Fruit fly (Drosophila melanogaster): ENCODE results near the gene Cmpk.

Cmpk gene

DNA sequence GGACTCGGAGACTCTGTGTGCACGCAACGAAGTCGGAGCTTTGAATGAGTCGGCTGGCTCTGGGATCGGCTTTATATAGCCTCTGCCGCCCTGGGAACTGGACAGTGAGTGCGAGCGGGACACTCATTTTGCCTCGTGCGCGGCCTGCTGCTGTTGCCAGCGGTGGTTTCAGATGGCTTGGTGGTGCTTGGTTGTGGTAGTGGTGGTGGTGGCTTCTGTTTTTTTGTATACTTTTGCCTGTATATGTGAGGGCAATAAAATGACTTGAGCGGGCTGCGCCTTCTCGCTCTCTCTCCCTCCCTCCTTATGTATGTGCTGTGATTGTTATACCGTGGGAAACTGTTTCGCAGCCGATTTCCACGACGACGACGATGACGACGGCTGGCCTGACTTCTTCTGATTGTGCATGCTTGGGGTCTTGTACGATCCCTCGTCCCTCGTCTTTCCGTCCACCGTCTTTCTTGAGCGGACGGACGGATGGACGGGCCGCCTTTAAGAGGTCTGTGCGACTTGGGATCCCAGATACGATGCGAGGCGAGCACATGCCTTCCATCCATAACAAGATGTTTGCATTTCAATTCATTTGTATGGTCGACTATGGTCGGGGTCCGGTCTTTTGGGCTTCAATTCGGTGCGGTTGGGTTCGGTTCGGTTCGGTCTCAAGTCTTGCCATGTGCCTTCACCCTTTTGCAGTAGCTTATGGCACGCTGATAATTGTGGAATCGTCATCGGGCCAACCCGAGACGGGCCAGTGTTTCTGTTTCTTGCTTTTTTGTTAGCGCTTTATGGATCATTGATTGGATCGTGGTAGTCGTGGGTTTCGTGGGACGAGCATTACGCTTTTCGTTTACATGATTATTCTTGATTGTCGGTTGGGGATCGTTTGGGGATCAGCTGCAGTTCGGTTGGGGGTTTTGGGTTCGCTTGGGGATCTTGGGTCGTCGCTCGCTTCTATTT, 49.0 kb downstream of the Cmpk start:
- peak; percentile 48; the same call in 2 of the 3 replicates for TF ChIP-seq CG4496 (GFP tag; IDR thresholded peaks at IDR 0.05)
- TF ChIP-seq CG34367 (tag; optimal IDR thresholded peaks at IDR 0.05) = peak; percentile 35
- peak; percentile 37 for TF ChIP-seq CG12605 (GFP tag; IDR thresholded peaks at IDR 0.05)
- no peak for TF ChIP-seq CG32121 (GFP tag; IDR thresholded peaks at IDR 0.05)
- TF ChIP-seq Pif1B (GFP tag; optimal IDR thresholded peaks at IDR 0.05) = peak; percentile 34
- peak; percentile 40 for TF ChIP-seq CG8159 (tag; optimal IDR thresholded peaks at IDR 0.05)
- TF ChIP-seq CG9948 (tag; optimal IDR thresholded peaks at IDR 0.05) = no peak
- TF ChIP-seq Ets98B (GFP tag; IDR thresholded peaks at IDR 0.05) = peak; percentile 39; the same call in 1 of the 2 replicates
- peak; percentile 37 for TF ChIP-seq Snoo (tag; optimal IDR thresholded peaks at IDR 0.05)
- peak; percentile 94 for TF ChIP-seq EcR (GFP tag; optimal IDR thresholded peaks at IDR 0.05)
- TF ChIP-seq CG13204 (GFP tag; optimal IDR thresholded peaks at IDR 0.05) = peak; percentile 98
- TF ChIP-seq Pif1A (GFP tag; optimal IDR thresholded peaks at IDR 0.05) = peak; percentile 11
- TF ChIP-seq CG17806 (tag; optimal IDR thresholded peaks at IDR 0.05) = peak; percentile 11
- TF ChIP-seq CG14655 (GFP tag; optimal IDR thresholded peaks at IDR 0.05) = peak; percentile 12
- no peak for TF ChIP-seq CG10348 (GFP tag; IDR thresholded peaks at IDR 0.05)
- 0 out of 2 replicates have a peak, but pooled peaks have one; percentile 13 for TF ChIP-seq rn (GFP tag; IDR thresholded peaks at IDR 0.05)
- TF ChIP-seq gl (tag; optimal IDR thresholded peaks at IDR 0.05) = peak; percentile 60
- peak; percentile 50 for TF ChIP-seq CG15710 (tag; optimal IDR thresholded peaks at IDR 0.05)
- TF ChIP-seq CG8301 (tag; optimal IDR thresholded peaks at IDR 0.05) = peak; percentile 14
- TF ChIP-seq D1 (tag; optimal IDR thresholded peaks at IDR 0.05) = no peak
- peak; percentile 62; the same call in 2 of the 3 replicates for TF ChIP-seq fd96Ca (GFP tag; IDR thresholded peaks at IDR 0.05)

DNA sequence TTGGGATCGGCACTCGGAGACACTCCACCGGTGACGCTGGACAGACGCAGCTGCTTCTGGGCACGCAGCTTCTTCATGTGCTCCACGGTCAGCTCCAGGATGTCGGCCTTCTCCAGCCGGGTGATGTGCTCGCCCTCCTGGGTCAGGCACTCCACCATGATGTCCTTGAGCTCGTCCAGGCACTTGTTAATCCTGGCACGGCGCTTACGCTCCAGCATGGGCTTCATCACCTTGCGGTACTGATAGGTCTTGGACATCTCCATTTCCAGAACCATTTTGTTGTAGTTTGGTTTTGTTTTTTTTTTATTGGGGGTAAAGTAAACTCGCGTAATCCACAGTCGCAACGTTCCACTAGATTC, 49.6 kb downstream of the Cmpk start:
- TF ChIP-seq CG15710 (tag; optimal IDR thresholded peaks at IDR 0.05) (no peak), CG14655 (GFP tag; optimal IDR thresholded peaks at IDR 0.05) (no peak), Pif1A (GFP tag; optimal IDR thresholded peaks at IDR 0.05) (no peak), CG8159 (tag; optimal IDR thresholded peaks at IDR 0.05) (no peak), CG9948 (tag; optimal IDR thresholded peaks at IDR 0.05) (no peak), Pif1B (GFP tag; optimal IDR thresholded peaks at IDR 0.05) (no peak), CG17806 (tag; optimal IDR thresholded peaks at IDR 0.05) (no peak), CG10348 (GFP tag; IDR thresholded peaks at IDR 0.05) (no peak), CG34367 (tag; optimal IDR thresholded peaks at IDR 0.05) (no peak), gl (tag; optimal IDR thresholded peaks at IDR 0.05) (no peak), CG12605 (GFP tag; IDR thresholded peaks at IDR 0.05) (no peak), CG4496 (GFP tag; IDR thresholded peaks at IDR 0.05) (no peak), Snoo (tag; optimal IDR thresholded peaks at IDR 0.05) (no peak), rn (GFP tag; IDR thresholded peaks at IDR 0.05) (no peak), Ets98B (GFP tag; IDR thresholded peaks at IDR 0.05) (no peak)

DNA sequence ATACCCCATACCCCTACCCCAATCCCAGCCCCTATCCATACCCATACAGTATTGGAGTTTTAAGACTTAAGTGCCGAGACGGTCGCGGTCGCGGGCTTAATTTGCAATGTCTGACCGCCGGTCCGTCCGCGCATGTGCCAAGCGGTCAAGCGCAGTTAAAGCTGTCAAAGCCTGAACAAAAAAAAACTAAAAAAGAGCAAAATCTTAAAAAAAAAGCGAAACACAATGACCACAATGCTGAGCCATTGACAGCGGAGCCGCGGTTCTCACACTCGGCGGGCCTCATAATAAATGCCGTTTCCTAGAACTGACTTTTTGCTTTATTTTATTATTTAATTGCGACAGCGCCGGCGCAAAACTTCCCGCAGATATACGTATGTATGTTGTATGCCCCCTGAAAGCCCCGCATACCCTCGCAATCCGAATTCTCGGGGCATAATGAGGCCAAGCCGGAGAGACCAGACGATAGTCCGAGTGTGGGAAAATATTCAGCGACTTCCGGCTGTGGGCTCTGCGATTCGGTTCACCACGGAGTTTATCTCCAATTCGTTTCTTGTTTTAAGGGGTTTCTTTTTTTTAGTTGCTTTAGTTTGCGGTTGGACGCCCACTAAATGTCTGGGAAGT, 50.7 kb downstream of the Cmpk start:
- TF ChIP-seq CG32121 (GFP tag; IDR thresholded peaks at IDR 0.05) = 0 out of 2 replicates have a peak, but pooled peaks have one; percentile 12
- peak; percentile 32 for TF ChIP-seq CG34367 (tag; optimal IDR thresholded peaks at IDR 0.05)
- TF ChIP-seq CG12605 (GFP tag; IDR thresholded peaks at IDR 0.05) = peak; percentile 32; the same call in 1 of the 2 replicates
- TF ChIP-seq D1 (tag; optimal IDR thresholded peaks at IDR 0.05) = peak; percentile 10
- peak; percentile 85 for TF ChIP-seq EcR (GFP tag; optimal IDR thresholded peaks at IDR 0.05)
- no peak for TF ChIP-seq rn (GFP tag; IDR thresholded peaks at IDR 0.05)
- TF ChIP-seq Ets98B (GFP tag; IDR thresholded peaks at IDR 0.05) = no peak
- peak; percentile 53 for TF ChIP-seq CG15710 (tag; optimal IDR thresholded peaks at IDR 0.05)
- TF ChIP-seq CG13204 (GFP tag; optimal IDR thresholded peaks at IDR 0.05) = peak; percentile 89
- TF ChIP-seq CG17806 (tag; optimal IDR thresholded peaks at IDR 0.05) = peak; percentile 20
- no peak for TF ChIP-seq CG14655 (GFP tag; optimal IDR thresholded peaks at IDR 0.05)
- TF ChIP-seq CG9948 (tag; optimal IDR thresholded peaks at IDR 0.05) = no peak
- TF ChIP-seq CG8159 (tag; optimal IDR thresholded peaks at IDR 0.05) = peak; percentile 69
- TF ChIP-seq Pif1B (GFP tag; optimal IDR thresholded peaks at IDR 0.05) = no peak
- peak; percentile 82 for TF ChIP-seq gl (tag; optimal IDR thresholded peaks at IDR 0.05)
- peak; percentile 34 for TF ChIP-seq Pif1A (GFP tag; optimal IDR thresholded peaks at IDR 0.05)
- no peak for TF ChIP-seq CG8301 (tag; optimal IDR thresholded peaks at IDR 0.05)
